Fruit fly (Drosophila melanogaster) whole organism, embryonic: ENCODE data around the gene Rbp4.

Experiments
- CG14710 ChIP-seq: fragments of 200-800 bp; sonication (Bioruptor generic); optimal IDR thresholded peaks from 3 replicates; lab custom pipeline; 2019; ENCODE audit warnings: missing biosample characterization, mild to moderate bottlenecking, missing genetic modification characterization, moderate library complexity
- CG2129 ChIP-seq: fragments of 200-800 bp; sonication (Bioruptor generic); IDR thresholded peaks from 2 replicates; pipeline ENCODE4 v1.3.6; 2022; ENCODE audit warnings: missing biosample characterization, missing genetic modification characterization; ENCODE audit not compliant: partially characterized antibody
- CG33213 ChIP-seq: fragments of 200-800 bp; sonication (Bioruptor generic); optimal IDR thresholded peaks from 3 replicates; lab custom pipeline; 2016; ENCODE audit warnings: missing biosample characterization, missing genetic modification characterization
- Dip3 ChIP-seq: fragments of 200-800 bp; sonication (Bioruptor generic); optimal IDR thresholded peaks from 3 replicates; lab custom pipeline; 2016; ENCODE audit warnings: missing biosample characterization, missing genetic modification characterization
- Fer3 ChIP-seq: fragments of 200-800 bp; sonication (Bioruptor generic); optimal IDR thresholded peaks from 2 replicates; lab custom pipeline; 2018; ENCODE audit warnings: missing biosample characterization, mild to moderate bottlenecking, missing genetic modification characterization, moderate library complexity
- PHDP ChIP-seq: fragments of 200-800 bp; sonication (Bioruptor generic); optimal IDR thresholded peaks from 3 replicates; lab custom pipeline; 2018; ENCODE audit warnings: missing biosample characterization, mild to moderate bottlenecking, missing genetic modification characterization, moderate library complexity
- br ChIP-seq: fragments of >200 bp; optimal IDR thresholded peaks from 2 replicates; lab custom pipeline; 2017
- lbe ChIP-seq: fragments of 200-800 bp; sonication (Bioruptor generic); optimal IDR thresholded peaks from 2 replicates; lab custom pipeline; 2016; ENCODE audit warnings: missing biosample characterization, mild to moderate bottlenecking, missing genetic modification characterization
- mld ChIP-seq: fragments of 200-800 bp; sonication (Bioruptor generic); IDR thresholded peaks from 3 replicates; pipeline ENCODE4 v1.3.6; 2022; ENCODE audit warnings: missing biosample characterization, missing genetic modification characterization; ENCODE audit not compliant: partially characterized antibody

dm6 chr3R:13672898-13673297 lies 16.7 kb upstream of the Rbp4 start:
- TF ChIP-seq PHDP (tag; lab: Kevin White, UChicago) (no peak), Fer3 (no peak), lbe (GFP tag; lab: Kevin White, UChicago) (no peak), Dip3 (GFP tag; lab: Kevin White, UChicago) (no peak), mld (GFP tag; lab: Robert Waterston, UW) (no peak), CG2129 (no peak), CG14710 (no peak), br (lab: Kevin White, UChicago) (no peak), CG33213 (GFP tag; lab: Kevin White, UChicago) (no peak)
